Worm (Caenorhabditis elegans) whole organism, mixed stage, embryonic: ENCODE results near the gene tmbi-4.

ENCODE experiments used
- elt-3 ChIP-seq: fragments of 150-350 bp; optimal IDR thresholded peaks from 2 replicates; lab custom pipeline; 2014; ENCODE audit warnings: missing biosample characterization, missing genetic modification characterization
- nhr-76 ChIP-seq: sonication (generic microtip); optimal IDR thresholded peaks from 2 replicates; lab custom pipeline; 2017; ENCODE audit warnings: missing biosample characterization, missing genetic modification characterization

- no peak for TF ChIP-seq nhr-76 (tag; lab: Kevin White, UChicago)
- TF ChIP-seq elt-3 (tag; lab: Kevin White, UChicago): no peak
Observed at ce11 chrX:9103048-9103447, 47.4 kb upstream of the tmbi-4 start.
